Worm (Caenorhabditis elegans) whole organism, midembryonic: Measurements from ENCODE around the gene K03A11.1.

Experiments used
- T22C8.4 ChIP-seq: fragments of 200-800 bp; sonication (Bioruptor generic); IDR thresholded peaks from 2 replicates; pipeline ENCODE4 v1.3.6; 2022; ENCODE audit warnings: missing genetic modification characterization, missing compliant biosample characterization
- cog-1 ChIP-seq: sonication (generic microtip); optimal IDR thresholded peaks from 2 replicates; lab custom pipeline; 2016; ENCODE audit warnings: missing genetic modification characterization, missing compliant biosample characterization
- flt-1 ChIP-seq: fragments of 200-800 bp; sonication (Bioruptor generic); IDR thresholded peaks from 2 replicates; pipeline ENCODE4 v1.3.6; 2022; ENCODE audit warnings: missing genetic modification characterization, missing compliant biosample characterization
- klf-2 ChIP-seq: fragments of 200-800 bp; sonication (Bioruptor generic); conservative IDR thresholded peaks from 2 replicates; pipeline ENCODE4 v1.3.6; 2022; ENCODE audit warnings: missing genetic modification reagents, missing genetic modification characterization, missing compliant biosample characterization
- med-1 ChIP-seq: sonication (generic microtip); optimal IDR thresholded peaks from 2 replicates; lab custom pipeline; 2017; ENCODE audit warnings: missing genetic modification characterization, mild to moderate bottlenecking, missing compliant biosample characterization, antibody characterized with exemption, missing genetic modification reagents; ENCODE audit not compliant: insufficient read depth
- ref-1 ChIP-seq: fragments of 200-800 bp; sonication (Bioruptor generic); conservative IDR thresholded peaks from 2 replicates; pipeline ENCODE4 v1.3.6; 2022; ENCODE audit warnings: missing genetic modification reagents, missing genetic modification characterization, missing compliant biosample characterization
- tab-1 ChIP-seq: fragments of 200-800 bp; sonication (Bioruptor generic); IDR thresholded peaks from 2 replicates; pipeline ENCODE4 v1.3.6; 2022; ENCODE audit warnings: missing genetic modification characterization, missing compliant biosample characterization
- ztf-23 ChIP-seq: fragments of 200-800 bp; sonication (Bioruptor generic); IDR thresholded peaks from 2 replicates; pipeline ENCODE4 v1.3.6; 2022; ENCODE audit warnings: missing genetic modification reagents, missing genetic modification characterization, missing compliant biosample characterization
- ztf-29 ChIP-seq: fragments of 200-800 bp; sonication (Bioruptor generic); IDR thresholded peaks from 2 replicates; pipeline ENCODE4 v1.3.6; 2022; ENCODE audit warnings: missing genetic modification reagents, missing genetic modification characterization, missing compliant biosample characterization

The K03A11.1 gene

ce11 chrX:13046324-13046723 is 5.2 kb upstream of the K03A11.1 start:
- TF ChIP-seq tab-1 (peak; percentile 95), T22C8.4 (GFP tag; lab: Robert Waterston, UW) (peak; percentile 95), flt-1 (GFP tag; lab: Robert Waterston, UW) (peak; percentile 96), ref-1 (GFP tag; lab: Robert Waterston, UW) (peak; percentile 91), cog-1 (peak; percentile 86), ztf-23 (GFP tag; lab: Robert Waterston, UW) (peak; percentile 96), med-1 (GFP tag; lab: Kevin White, UChicago) (peak; percentile 81), klf-2 (GFP tag; lab: Robert Waterston, UW) (peak; percentile 90), ztf-29 (GFP tag; lab: Robert Waterston, UW) (peak; percentile 94)

ce11 chrX:13048258-13048657 is 3.2 kb upstream of the K03A11.1 start, which contains the start of gene C53C7.3:
C53C7.3 (plus strand) TSS chrX:13048558.
- no peak for TF ChIP-seq flt-1 (GFP tag; lab: Robert Waterston, UW)

- TF ChIP-seq ref-1 (GFP tag; lab: Robert Waterston, UW) (no peak), ztf-23 (GFP tag; lab: Robert Waterston, UW) (no peak), flt-1 (GFP tag; lab: Robert Waterston, UW) (no peak), T22C8.4 (GFP tag; lab: Robert Waterston, UW) (no peak), cog-1 (no peak)
Observed at ce11 chrX:13055560-13055959, 4.1 kb downstream of the K03A11.1 start, which contains the start of gene K03A11.6. K03A11.6 (plus strand) TSS chrX:13055860.

DNA sequence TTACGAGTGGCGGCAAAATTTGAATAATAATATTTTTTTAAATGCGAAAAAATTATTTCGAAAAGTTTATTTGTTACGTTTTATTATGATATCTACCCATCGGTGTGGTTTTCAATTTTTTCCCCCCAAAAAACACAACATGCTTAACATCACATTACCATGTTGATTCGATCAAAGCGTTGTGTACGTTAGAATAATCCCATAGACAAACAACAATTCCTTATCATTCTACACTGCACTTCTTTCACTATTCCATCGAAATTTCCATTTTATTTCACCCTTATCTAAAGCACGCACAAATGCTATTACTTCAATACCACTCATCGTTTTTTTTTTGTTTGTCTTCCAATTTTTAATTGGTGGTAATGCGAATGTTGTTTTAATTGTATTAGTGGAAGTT is 8.5 kb downstream of the K03A11.1 start:
- TF ChIP-seq cog-1 (no peak), ztf-29 (GFP tag; lab: Robert Waterston, UW) (no peak), ref-1 (GFP tag; lab: Robert Waterston, UW) (no peak), klf-2 (GFP tag; lab: Robert Waterston, UW) (no peak), ztf-23 (GFP tag; lab: Robert Waterston, UW) (no peak), T22C8.4 (GFP tag; lab: Robert Waterston, UW) (no peak), flt-1 (GFP tag; lab: Robert Waterston, UW) (no peak), med-1 (GFP tag; lab: Kevin White, UChicago) (no peak), tab-1 (no peak)

ce11 chrX:13061366-13061765 is 9.9 kb downstream of the K03A11.1 start:
- TF ChIP-seq ref-1 (GFP tag; lab: Robert Waterston, UW) (no peak), med-1 (GFP tag; lab: Kevin White, UChicago) (no peak), ztf-29 (GFP tag; lab: Robert Waterston, UW) (no peak), flt-1 (GFP tag; lab: Robert Waterston, UW) (no peak)

DNA sequence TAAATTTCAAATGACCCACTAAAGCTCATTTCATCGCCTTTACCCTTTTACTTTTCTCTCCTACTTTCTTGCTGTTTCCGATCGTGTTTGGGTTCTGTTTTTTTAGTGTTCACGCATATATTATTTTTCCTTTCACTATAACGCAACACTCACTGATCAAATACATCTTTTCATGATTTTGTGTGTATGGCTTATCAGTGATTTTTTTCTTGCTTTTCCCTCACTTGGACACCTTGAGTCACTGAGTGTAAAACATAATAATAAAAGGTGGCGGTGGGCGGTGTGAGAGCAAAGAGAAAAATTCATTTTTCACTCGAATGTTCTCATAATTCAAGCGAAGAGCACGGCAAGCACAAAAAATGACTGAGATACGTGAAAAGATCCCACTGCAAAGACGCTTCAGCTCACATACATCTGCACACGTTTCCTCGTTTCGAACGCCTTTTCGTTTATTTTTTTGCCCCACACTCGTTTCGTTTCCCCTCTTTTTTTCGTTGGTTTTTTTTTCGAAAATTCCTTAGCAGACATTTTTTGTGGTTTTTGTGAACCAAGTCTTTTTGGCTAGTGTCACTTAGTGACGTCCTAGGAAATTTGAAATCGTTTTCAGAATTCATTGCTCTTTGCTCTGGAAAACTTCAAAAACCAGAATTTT is 11.6 kb downstream of the K03A11.1 start, which contains the start of gene K03A11.5:
Gene K03A11.5 (plus strand): TSS at position 602 of the 652 bp plus-strand sequence.
- no peak for TF ChIP-seq flt-1 (GFP tag; lab: Robert Waterston, UW)
- TF ChIP-seq tab-1, result no peak
- no peak for TF ChIP-seq med-1 (GFP tag; lab: Kevin White, UChicago)
- TF ChIP-seq klf-2 (GFP tag; lab: Robert Waterston, UW), result no peak
- TF ChIP-seq cog-1, result no peak
- no peak for TF ChIP-seq ztf-23 (GFP tag; lab: Robert Waterston, UW)

DNA sequence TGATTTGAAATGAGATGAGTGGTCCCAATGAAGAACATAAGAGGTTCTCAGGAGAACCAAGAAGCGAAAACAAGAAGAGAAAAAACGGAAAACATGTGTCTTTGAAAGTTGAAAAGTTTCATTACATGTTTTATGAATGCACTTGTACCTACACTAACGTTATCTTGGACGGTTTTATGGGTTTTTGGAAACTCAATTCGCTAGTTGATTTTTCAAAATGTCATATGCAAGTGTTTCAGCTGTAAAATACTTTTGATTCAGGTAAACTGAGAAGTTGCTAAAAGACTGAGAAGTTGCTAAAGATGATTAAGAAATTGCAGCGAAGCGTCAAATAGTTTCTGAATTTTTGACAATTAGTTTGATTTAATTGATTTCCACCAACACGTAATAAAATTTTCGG is 19.6 kb downstream of the K03A11.1 start, which contains the start of gene cpx-2:
Gene cpx-2 (minus strand): TSS at position 101 of the 400 bp plus-strand sequence.
- TF ChIP-seq flt-1 (GFP tag; lab: Robert Waterston, UW) (no peak), cog-1 (no peak), tab-1 (no peak), T22C8.4 (GFP tag; lab: Robert Waterston, UW) (no peak), med-1 (GFP tag; lab: Kevin White, UChicago) (no peak), ztf-23 (GFP tag; lab: Robert Waterston, UW) (no peak), ref-1 (GFP tag; lab: Robert Waterston, UW) (no peak), ztf-29 (GFP tag; lab: Robert Waterston, UW) (no peak), klf-2 (GFP tag; lab: Robert Waterston, UW) (no peak)

DNA sequence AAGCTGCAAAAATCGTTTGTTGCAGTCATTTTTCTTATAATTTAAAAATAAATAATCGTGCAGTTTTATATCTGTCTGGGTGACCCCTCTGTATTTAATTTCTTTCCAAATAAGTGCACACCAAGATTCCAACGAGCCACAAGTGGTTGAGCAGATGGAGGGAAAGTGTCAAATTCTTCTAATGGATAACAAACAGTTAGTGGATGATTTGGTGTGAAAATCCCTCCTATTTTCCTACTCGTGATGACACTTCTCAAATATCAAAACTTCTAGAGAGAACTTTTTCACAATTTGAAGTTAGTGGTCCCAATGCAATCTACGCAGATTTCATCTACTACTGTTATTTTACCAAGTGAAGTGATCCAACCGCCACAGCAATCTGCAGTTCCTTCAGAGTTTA is 22.9 kb downstream of the K03A11.1 start, which contains the start of gene ceh-28:
Gene ceh-28 (plus strand): TSS at position 301 of the 400 bp plus-strand sequence.
- TF ChIP-seq T22C8.4 (GFP tag; lab: Robert Waterston, UW) (no peak), ztf-29 (GFP tag; lab: Robert Waterston, UW) (no peak), tab-1 (no peak), cog-1 (no peak), med-1 (GFP tag; lab: Kevin White, UChicago) (no peak), ref-1 (GFP tag; lab: Robert Waterston, UW) (no peak), flt-1 (GFP tag; lab: Robert Waterston, UW) (no peak), klf-2 (GFP tag; lab: Robert Waterston, UW) (no peak), ztf-23 (GFP tag; lab: Robert Waterston, UW) (no peak)

- TF ChIP-seq T22C8.4 (GFP tag; lab: Robert Waterston, UW), result no peak
- no peak for TF ChIP-seq med-1 (GFP tag; lab: Kevin White, UChicago)
- no peak for TF ChIP-seq ztf-29 (GFP tag; lab: Robert Waterston, UW)
- no peak for TF ChIP-seq klf-2 (GFP tag; lab: Robert Waterston, UW)
- TF ChIP-seq cog-1, result no peak
- no peak for TF ChIP-seq tab-1
- TF ChIP-seq ztf-23 (GFP tag; lab: Robert Waterston, UW), result no peak
- TF ChIP-seq flt-1 (GFP tag; lab: Robert Waterston, UW), result no peak
- TF ChIP-seq ref-1 (GFP tag; lab: Robert Waterston, UW), result no peak
Observed at ce11 chrX:13077872-13078271, 26.4 kb downstream of the K03A11.1 start, which contains the start of gene K03A11.4. K03A11.4 (plus strand) TSS chrX:13078172.
